Worm (Caenorhabditis elegans): Measurements from ENCODE around the gene arrd-2.

- TF ChIP-seq nhr-77 (tag; optimal IDR thresholded peaks at IDR 0.05) = no peak
- no peak for TF ChIP-seq sma-3 (GFP tag; optimal IDR thresholded peaks at IDR 0.05)
- no peak for TF ChIP-seq unc-62 (GFP tag; optimal IDR thresholded peaks at IDR 0.05)
- TF ChIP-seq lin-13 (GFP tag; optimal IDR thresholded peaks at IDR 0.05) = no peak
- no peak for TF ChIP-seq lin-39 (tag; optimal IDR thresholded peaks at IDR 0.05)
- no peak for TF ChIP-seq C34F6.9 (tag; optimal IDR thresholded peaks at IDR 0.05)
- TF ChIP-seq mdl-1 (tag; optimal IDR thresholded peaks at IDR 0.05) = no peak
- TF ChIP-seq blmp-1 (tag; optimal IDR thresholded peaks at IDR 0.05; ENCODE audit: insufficient read depth) = no peak
- no peak for TF ChIP-seq nhr-237 (tag; optimal IDR thresholded peaks at IDR 0.05)
- no peak for TF ChIP-seq fos-1 (tag; optimal IDR thresholded peaks at IDR 0.05)
These were observed 3.7 kb upstream of the arrd-2 start, which contains the start of gene Y51B9A.5 for ce11 chrII:9403846-9404245.
